Worm (Caenorhabditis elegans) whole organism, L1 larva: ENCODE data around the gene F53F8.6.

Experiments used
- F16B12.6 ChIP-seq: fragments of 150-350 bp; optimal IDR thresholded peaks from 2 replicates; lab custom pipeline; 2014; ENCODE audit warnings: missing biosample characterization, missing genetic modification characterization
- ceh-88 ChIP-seq: fragments of 200-800 bp; sonication (Bioruptor generic); IDR thresholded peaks from 2 replicates; pipeline ENCODE4 v1.3.6; 2022; ENCODE audit warnings: missing genetic modification characterization, missing compliant biosample characterization
- ces-1 ChIP-seq: fragments of 150-350 bp; optimal IDR thresholded peaks from 2 replicates; lab custom pipeline; 2014; ENCODE audit warnings: missing biosample characterization, missing genetic modification reagents, missing genetic modification characterization
- dsc-1 ChIP-seq: sonication (generic microtip); optimal IDR thresholded peaks from 2 replicates; lab custom pipeline; 2016; ENCODE audit warnings: mild to moderate bottlenecking, missing genetic modification characterization, missing compliant biosample characterization
- efl-1 ChIP-seq, 4 experiments: fragments of 150-350 bp; optimal IDR thresholded peaks in 3 of 4; peaks in 1 of 4; 1 replicate in 1 of 4; 2 replicates in 3 of 4; lab custom pipeline; 2014; ENCODE audit warnings: missing biosample characterization in 2 of 4, missing genetic modification characterization in 2 of 4, missing genetic modification reagents in 2 of 4
- elt-2 ChIP-seq: sonication (generic microtip); optimal IDR thresholded peaks from 2 replicates; lab custom pipeline; 2016; ENCODE audit warnings: missing genetic modification characterization, mild to moderate bottlenecking, inconsistent platforms, missing compliant biosample characterization, missing genetic modification reagents
- ets-5 ChIP-seq: fragments of 200-800 bp; sonication (Bioruptor generic); IDR thresholded peaks from 2 replicates; pipeline ENCODE4 v1.3.6; 2022; ENCODE audit warnings: missing genetic modification characterization, missing compliant biosample characterization
- fkh-10 ChIP-seq: sonication (generic microtip); optimal IDR thresholded peaks from 2 replicates; lab custom pipeline; 2017; ENCODE audit warnings: missing biosample characterization, missing genetic modification reagents, missing genetic modification characterization
- fkh-4 ChIP-seq: sonication (generic microtip); optimal IDR thresholded peaks from 2 replicates; lab custom pipeline; 2016; ENCODE audit warnings: missing compliant biosample characterization, missing genetic modification characterization, borderline replicate concordance
- fos-1 ChIP-seq: fragments of 150-350 bp; optimal IDR thresholded peaks from 2 replicates; lab custom pipeline; 2014; ENCODE audit warnings: missing biosample characterization, missing genetic modification characterization
- grh-1 ChIP-seq: fragments of 200-800 bp; sonication (Bioruptor generic); IDR thresholded peaks from 2 replicates; pipeline ENCODE4 v1.3.6; 2022; ENCODE audit warnings: missing genetic modification reagents, missing genetic modification characterization, missing compliant biosample characterization
- hlh-17 ChIP-seq: fragments of 200-800 bp; sonication (Bioruptor generic); optimal IDR thresholded peaks from 2 replicates; lab custom pipeline; 2018; ENCODE audit warnings: missing genetic modification characterization, mild to moderate bottlenecking, missing compliant biosample characterization, moderate library complexity, borderline replicate concordance
- hlh-4 ChIP-seq: sonication (generic microtip); optimal IDR thresholded peaks from 2 replicates; lab custom pipeline; 2016; ENCODE audit warnings: mild to moderate bottlenecking, missing genetic modification characterization, missing compliant biosample characterization
- hpl-2 ChIP-seq: fragments of 150-350 bp; optimal IDR thresholded peaks from 2 replicates; lab custom pipeline; 2014; ENCODE audit warnings: missing biosample characterization, missing genetic modification reagents, missing genetic modification characterization
- lin-13 ChIP-seq: fragments of 150-350 bp; optimal IDR thresholded peaks from 2 replicates; lab custom pipeline; 2014; ENCODE audit warnings: missing biosample characterization, missing genetic modification reagents, missing genetic modification characterization
- lin-14 ChIP-seq: fragments of 200-800 bp; sonication (Bioruptor generic); optimal IDR thresholded peaks from 2 replicates; lab custom pipeline; 2018; ENCODE audit warnings: mild to moderate bottlenecking, missing genetic modification characterization, moderate library complexity, missing compliant biosample characterization
- lin-15B ChIP-seq: fragments of 150-350 bp; sonication (generic microtip); optimal IDR thresholded peaks from 3 replicates; lab custom pipeline; 2014; ENCODE audit warnings: missing biosample characterization, missing genetic modification characterization
- lin-35 ChIP-seq, 2 experiments: fragments of 150-350 bp; optimal IDR thresholded peaks; 2 replicates each; lab custom pipeline; 2014; ENCODE audit warnings: missing biosample characterization in 2 of 2, missing genetic modification characterization in 2 of 2, missing genetic modification reagents in 2 of 2
- mdl-1 ChIP-seq, 2 experiments: fragments of 150-350 bp; optimal IDR thresholded peaks; 2 replicates each; lab custom pipeline; 2014 to 2017; ENCODE audit warnings: missing biosample characterization in 2 of 2, missing genetic modification characterization in 2 of 2, inconsistent platforms in 1 of 2
- mep-1 ChIP-seq: fragments of 150-350 bp; optimal IDR thresholded peaks from 2 replicates; lab custom pipeline; 2014; ENCODE audit warnings: missing biosample characterization, missing genetic modification characterization
- nhr-11 ChIP-seq: fragments of 150-350 bp; optimal IDR thresholded peaks from 2 replicates; lab custom pipeline; 2014; ENCODE audit warnings: missing biosample characterization, missing genetic modification characterization
- nhr-20 ChIP-seq: sonication (generic microtip); optimal IDR thresholded peaks from 2 replicates; lab custom pipeline; 2016; ENCODE audit warnings: mild to moderate bottlenecking, missing genetic modification characterization, missing compliant biosample characterization
- nhr-71 ChIP-seq: sonication (generic microtip); optimal IDR thresholded peaks from 2 replicates; lab custom pipeline; 2016; ENCODE audit warnings: mild to moderate bottlenecking, missing genetic modification characterization, moderate library complexity, missing compliant biosample characterization
- nhr-76 ChIP-seq: sonication (generic microtip); optimal IDR thresholded peaks from 2 replicates; lab custom pipeline; 2017; ENCODE audit warnings: missing biosample characterization, missing genetic modification characterization
- nhr-77 ChIP-seq: fragments of 150-350 bp; optimal IDR thresholded peaks from 2 replicates; lab custom pipeline; 2014; ENCODE audit warnings: missing biosample characterization, missing genetic modification characterization
- nhr-85 ChIP-seq: sonication (generic microtip); peaks from one replicate; lab custom pipeline; 2016; ENCODE audit warnings: missing genetic modification characterization, inconsistent platforms, missing compliant biosample characterization
- skn-1 ChIP-seq: fragments of 150-350 bp; optimal IDR thresholded peaks from 2 replicates; lab custom pipeline; 2014; ENCODE audit warnings: missing biosample characterization, missing genetic modification characterization
- snu-23 ChIP-seq: sonication (generic microtip); optimal IDR thresholded peaks from 2 replicates; lab custom pipeline; 2016; ENCODE audit warnings: missing genetic modification characterization, missing compliant biosample characterization
- sup-37 ChIP-seq: fragments of 200-800 bp; sonication (Bioruptor generic); optimal IDR thresholded peaks from 2 replicates; lab custom pipeline; 2018; ENCODE audit warnings: mild to moderate bottlenecking, missing genetic modification characterization, missing compliant biosample characterization
- swsn-7 ChIP-seq: sonication (generic microtip); optimal IDR thresholded peaks from 2 replicates; lab custom pipeline; 2016; ENCODE audit warnings: missing genetic modification characterization, missing compliant biosample characterization
- tbx-2 ChIP-seq: sonication (generic microtip); optimal IDR thresholded peaks from 2 replicates; lab custom pipeline; 2016; ENCODE audit warnings: missing genetic modification characterization, missing compliant biosample characterization
- unc-130 ChIP-seq: fragments of 150-350 bp; optimal IDR thresholded peaks from 2 replicates; lab custom pipeline; 2017; ENCODE audit warnings: missing biosample characterization, missing genetic modification characterization, inconsistent platforms
- unc-62 ChIP-seq: fragments of 150-350 bp; optimal IDR thresholded peaks from 2 replicates; lab custom pipeline; 2014; ENCODE audit warnings: missing biosample characterization, missing genetic modification reagents, missing genetic modification characterization
- unc-86 ChIP-seq: sonication (generic microtip); optimal IDR thresholded peaks from 2 replicates; lab custom pipeline; 2016; ENCODE audit warnings: missing genetic modification characterization, missing compliant biosample characterization
- vab-15 ChIP-seq: sonication (generic microtip); optimal IDR thresholded peaks from 2 replicates; lab custom pipeline; 2017; ENCODE audit warnings: missing genotype, mild to moderate bottlenecking, missing genetic modification characterization, missing compliant biosample characterization
- zip-4 ChIP-seq: fragments of 200-800 bp; sonication (Bioruptor generic); optimal IDR thresholded peaks from 2 replicates; lab custom pipeline; 2018; ENCODE audit warnings: mild to moderate bottlenecking, missing genetic modification characterization, moderate library complexity, missing compliant biosample characterization
- ztf-11 ChIP-seq, 2 experiments: sonication (generic microtip); optimal IDR thresholded peaks; 2 replicates each; lab custom pipeline; 2016 to 2017; ENCODE audit warnings: missing genetic modification characterization in 2 of 2, missing biosample characterization in 1 of 2, missing compliant biosample characterization in 1 of 2
- ztf-4 ChIP-seq: fragments of 150-350 bp; optimal IDR thresholded peaks from 2 replicates; lab custom pipeline; 2014; ENCODE audit warnings: missing biosample characterization, missing genetic modification characterization

The F53F8.6 gene

DNA sequence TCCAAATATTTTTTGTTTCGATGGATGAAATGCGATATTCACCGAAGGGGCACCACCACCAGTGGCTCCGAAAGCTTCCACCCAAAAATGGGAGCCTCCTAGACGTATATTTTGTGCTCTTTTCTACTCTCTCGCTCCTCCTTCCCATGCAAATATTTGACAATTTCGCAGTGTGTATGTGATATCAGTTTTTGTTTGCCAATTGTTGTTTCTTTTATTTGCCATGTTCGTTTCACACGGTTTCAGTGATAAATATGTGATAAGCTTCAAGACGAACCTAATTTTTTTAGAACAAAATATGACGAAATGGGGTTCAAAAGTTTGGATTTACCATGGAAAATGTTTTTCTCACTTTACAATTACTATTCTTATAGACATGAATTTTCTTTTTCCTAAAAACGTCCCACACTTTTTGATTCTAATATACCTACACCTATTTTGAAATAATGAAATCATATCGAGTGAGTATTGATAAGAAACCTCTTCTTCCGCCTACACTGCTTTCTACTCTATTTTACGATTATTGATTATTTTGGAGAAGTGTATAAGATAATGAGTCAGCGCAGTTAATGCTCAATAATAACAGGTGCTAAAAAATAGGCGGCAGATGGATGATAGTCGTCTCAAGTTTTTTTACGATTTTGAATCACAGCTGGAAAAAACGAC is 49.9 kb downstream of the F53F8.6 start:
- TF ChIP-seq nhr-85 (peak; percentile 24), lin-14 (GFP tag; lab: Kevin White, UChicago) (peak; percentile 25), elt-2 (tag; lab: Kevin White, UChicago) (peak; percentile 16), nhr-11 (no peak), tbx-2 (tag; lab: Kevin White, UChicago) (no peak), nhr-77 (tag; lab: Kevin White, UChicago) (no peak), lin-35 (GFP tag; optimal IDR thresholded peaks at IDR 0.05; lab: Kevin White, UChicago) (no peak), efl-1 (optimal IDR thresholded peaks at IDR 0.05; lab: Kevin White, UChicago) (no peak), efl-1 (GFP tag; optimal IDR thresholded peaks at IDR 0.05 in 1 of 2; lab: Kevin White, UChicago) (no peak), nhr-71 (tag; lab: Kevin White, UChicago) (no peak)

DNA sequence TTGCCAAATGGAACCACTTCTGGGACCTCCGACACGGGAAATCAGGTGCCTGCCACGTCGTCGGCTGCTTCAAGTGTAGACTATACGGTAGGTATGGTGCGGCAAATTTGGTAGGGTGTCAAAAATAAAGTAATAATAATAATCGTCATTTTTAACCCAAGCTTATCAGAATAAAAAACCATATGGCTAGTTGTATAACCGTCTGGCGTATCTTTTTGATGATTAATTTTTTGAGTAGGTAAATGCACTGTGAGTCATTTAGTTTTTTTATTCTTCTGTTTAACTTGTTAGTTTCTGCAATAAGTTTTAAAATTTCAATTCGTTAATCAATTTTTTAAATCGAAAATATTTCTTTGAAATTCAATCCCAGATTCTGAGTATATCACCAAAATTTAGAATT is 51.5 kb downstream of the F53F8.6 start:
- TF ChIP-seq nhr-76 (tag; lab: Kevin White, UChicago) (no peak), ceh-88 (GFP tag; lab: Robert Waterston, UW) (no peak), sup-37 (GFP tag; lab: Kevin White, UChicago) (no peak), hlh-17 (GFP tag; lab: Kevin White, UChicago) (no peak), tbx-2 (tag; lab: Kevin White, UChicago) (no peak), unc-86 (tag; lab: Kevin White, UChicago) (no peak), fos-1 (no peak), swsn-7 (tag; lab: Kevin White, UChicago) (no peak), fkh-10 (GFP tag; lab: Kevin White, UChicago) (no peak), ces-1 (GFP tag; lab: Kevin White, UChicago) (no peak), hpl-2 (GFP tag; lab: Kevin White, UChicago) (no peak), lin-13 (GFP tag; lab: Kevin White, UChicago) (no peak), zip-4 (GFP tag; lab: Kevin White, UChicago) (no peak), nhr-20 (tag; lab: Kevin White, UChicago) (no peak), hlh-4 (tag; lab: Kevin White, UChicago) (no peak), ztf-4 (tag; lab: Kevin White, UChicago) (no peak), skn-1 (tag; lab: Kevin White, UChicago) (no peak), lin-15B (tag; lab: Kevin White, UChicago) (no peak)

DNA sequence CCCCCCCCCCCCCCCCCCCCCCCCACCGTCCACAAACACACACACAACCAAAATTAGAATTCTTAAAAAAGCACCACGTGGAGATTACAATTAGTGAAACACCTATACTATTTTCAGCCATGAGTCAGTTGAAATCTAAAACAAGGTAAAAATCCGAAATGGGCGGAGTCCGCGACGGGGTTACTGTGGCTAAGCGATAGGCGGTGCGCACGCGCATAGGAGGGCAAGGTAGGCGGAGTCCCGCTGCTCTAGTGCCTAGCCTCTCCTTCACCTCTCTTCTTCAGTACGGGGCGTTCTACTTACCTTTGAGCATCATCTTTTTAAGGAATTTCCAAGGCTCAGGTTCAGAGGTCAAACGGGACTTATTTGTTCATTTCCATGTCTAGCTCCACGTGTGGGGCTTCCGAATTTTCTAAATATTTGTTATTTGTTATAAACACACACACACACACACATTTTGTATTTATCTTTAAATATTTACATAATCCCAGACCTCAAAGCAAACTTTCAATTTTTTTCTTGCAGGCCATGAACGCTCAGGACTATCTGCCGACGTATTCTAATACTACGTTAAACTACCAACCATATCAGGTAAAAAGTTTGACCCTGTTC is 52.5 kb downstream of the F53F8.6 start:
- no peak for TF ChIP-seq ets-5 (GFP tag; lab: Robert Waterston, UW)
- peak in 1 of 2 experiments; percentile 22 for TF ChIP-seq mdl-1 (tag; optimal IDR thresholded peaks at IDR 0.05; lab: Kevin White, UChicago)
- TF ChIP-seq skn-1 (tag; lab: Kevin White, UChicago): no peak
- TF ChIP-seq fkh-4: no peak
- TF ChIP-seq snu-23 (GFP tag; lab: Kevin White, UChicago): no peak
- peak; percentile 26 for TF ChIP-seq lin-14 (GFP tag; lab: Kevin White, UChicago)
- TF ChIP-seq ztf-11 (tag; optimal IDR thresholded peaks at IDR 0.05; lab: Kevin White, UChicago): no peak
- TF ChIP-seq unc-130 (tag; lab: Kevin White, UChicago): no peak

DNA sequence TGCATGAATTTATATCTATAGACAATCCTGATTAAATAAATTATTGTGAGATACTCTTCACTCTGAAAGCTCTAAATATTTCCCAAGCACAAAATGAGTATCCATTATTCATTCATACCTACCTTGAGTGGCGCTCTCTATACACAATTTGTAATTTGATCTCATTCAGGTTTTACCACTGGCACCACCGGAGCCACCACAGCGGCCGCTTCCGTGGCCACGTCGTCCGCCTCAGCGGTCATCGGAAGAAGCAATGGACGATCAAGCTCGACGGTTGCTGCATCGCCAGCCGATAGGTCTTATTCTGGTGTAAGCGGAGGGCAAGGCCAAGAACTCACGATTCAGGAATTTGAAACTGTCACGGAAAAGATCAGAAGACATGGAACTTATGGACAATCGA is 53.2 kb downstream of the F53F8.6 start:
- TF ChIP-seq unc-62 (GFP tag; lab: Kevin White, UChicago): no peak
- TF ChIP-seq vab-15: no peak
- no peak for TF ChIP-seq grh-1
- TF ChIP-seq dsc-1 (tag; lab: Kevin White, UChicago): no peak
- TF ChIP-seq F16B12.6 (tag; lab: Kevin White, UChicago): no peak
- TF ChIP-seq mep-1 (tag; lab: Kevin White, UChicago): no peak
- no peak for TF ChIP-seq lin-14 (GFP tag; lab: Kevin White, UChicago)
- no peak for TF ChIP-seq elt-2 (tag; lab: Kevin White, UChicago)
- TF ChIP-seq, all 84 proteins: peak for 0
